Worm (Caenorhabditis elegans): Measurements from ENCODE around the gene R07A4.4.

ce11 chrX:10770988-10771496, 13.5 kb upstream of the R07A4.4 start:
- TF ChIP-seq klf-2 (GFP tag; conservative IDR thresholded peaks at IDR 0.05) (no peak), ref-1 (GFP tag; conservative IDR thresholded peaks at IDR 0.05) (no peak), tab-1 (GFP tag; IDR thresholded peaks at IDR 0.05) (no peak), flt-1 (GFP tag; IDR thresholded peaks at IDR 0.05) (no peak), ztf-23 (GFP tag; IDR thresholded peaks at IDR 0.05) (no peak), T22C8.4 (GFP tag; IDR thresholded peaks at IDR 0.05) (no peak), cog-1 (tag; optimal IDR thresholded peaks at IDR 0.05) (no peak)
